Worm (Caenorhabditis elegans) whole organism, young adult: ENCODE results near the gene T02G5.3.
A peak's percentile ranks its signal among the peaks of the same experiment; 100 is the strongest.

Experiments
- B0261.1 ChIP-seq: sonication (generic microtip); optimal IDR thresholded peaks from 2 replicates; lab custom pipeline; 2016; ENCODE audit warnings: mild to moderate bottlenecking, missing genetic modification characterization, moderate library complexity, missing compliant biosample characterization
- C17E4.6 ChIP-seq: fragments of 200-800 bp; sonication (Bioruptor generic); IDR thresholded peaks from 2 replicates; pipeline ENCODE4 v1.3.6; 2022; ENCODE audit warnings: missing genetic modification reagents, missing genetic modification characterization, missing compliant biosample characterization
- F23B12.7 ChIP-seq: sonication (generic microtip); optimal IDR thresholded peaks from 2 replicates; lab custom pipeline; 2017; ENCODE audit warnings: missing genetic modification characterization, mild to moderate bottlenecking, missing compliant biosample characterization, antibody characterized with exemption, moderate library complexity; ENCODE audit not compliant: insufficient read depth
- F33H1.4 ChIP-seq: fragments of 200-800 bp; sonication (Bioruptor generic); IDR thresholded peaks from 2 replicates; pipeline ENCODE4 v1.3.6; 2022; ENCODE audit warnings: missing genetic modification reagents, missing genetic modification characterization, missing compliant biosample characterization
- F37B4.10 ChIP-seq: fragments of 200-800 bp; sonication (Bioruptor generic); IDR thresholded peaks from 2 replicates; pipeline ENCODE4 v1.3.6; 2022; ENCODE audit warnings: missing genetic modification characterization, missing compliant biosample characterization
- F49E8.2 ChIP-seq: sonication (generic microtip); optimal IDR thresholded peaks from 3 replicates; lab custom pipeline; 2017; ENCODE audit warnings: missing genetic modification characterization, mild to moderate bottlenecking, missing compliant biosample characterization, antibody characterized with exemption, moderate library complexity; ENCODE audit not compliant: insufficient read depth
- F57C9.4 ChIP-seq: sonication (generic microtip); optimal IDR thresholded peaks from 2 replicates; lab custom pipeline; 2017; ENCODE audit warnings: mild to moderate bottlenecking, missing genetic modification characterization, missing compliant biosample characterization
- T26A5.8 ChIP-seq: sonication (generic microtip); optimal IDR thresholded peaks from 2 replicates; lab custom pipeline; 2016; ENCODE audit warnings: missing genetic modification characterization, missing compliant biosample characterization
- Y53F4B.3 ChIP-seq: fragments of 200-800 bp; sonication (Bioruptor generic); IDR thresholded peaks from 2 replicates; pipeline ENCODE4 v1.3.6; 2022; ENCODE audit warnings: missing genetic modification reagents, missing genetic modification characterization, missing compliant biosample characterization
- Y56A3A.18 ChIP-seq: fragments of 200-800 bp; sonication (Bioruptor generic); IDR thresholded peaks from 2 replicates; pipeline ENCODE4 v1.3.6; 2022; ENCODE audit warnings: missing genetic modification reagents, missing genetic modification characterization, missing compliant biosample characterization
- akir-1 ChIP-seq: fragments of 200-800 bp; sonication (Bioruptor generic); optimal IDR thresholded peaks from 2 replicates; lab custom pipeline; 2018; ENCODE audit warnings: mild to moderate bottlenecking, missing genetic modification characterization, moderate library complexity, missing compliant biosample characterization
- ama-1 ChIP-seq, 3 experiments: fragments of 150-350 bp in 1 of 3; sonication (generic microtip) in 2 of 3; optimal IDR thresholded peaks; 2 replicates each; lab custom pipeline; 2014 to 2018; ENCODE audit warnings: missing biosample characterization in 2 of 3, missing genetic modification characterization in 2 of 3, missing genetic modification reagents in 2 of 3
- attf-3 ChIP-seq: fragments of 200-800 bp; sonication (Bioruptor generic); conservative IDR thresholded peaks from 2 replicates; pipeline ENCODE4 v1.3.6; 2022; ENCODE audit warnings: missing genetic modification reagents, missing genetic modification characterization, missing compliant biosample characterization
- ccch-3 ChIP-seq: fragments of 200-800 bp; sonication (Bioruptor generic); optimal IDR thresholded peaks from 2 replicates; lab custom pipeline; 2018; ENCODE audit warnings: mild to moderate bottlenecking, missing genetic modification characterization, missing compliant biosample characterization
- cebp-1 ChIP-seq, 2 experiments: fragments of 200-800 bp in 1 of 2; sonication (Bioruptor generic) in 1 of 2; sonication (generic microtip) in 1 of 2; IDR thresholded peaks in 1 of 2; optimal IDR thresholded peaks in 1 of 2; 2 replicates each; pipeline versions ENCODE4 v1.3.6 to Lab custom; 2017 to 2022; ENCODE audit warnings: missing compliant biosample characterization in 2 of 2, missing genetic modification characterization in 2 of 2, mild to moderate bottlenecking in 1 of 2, missing genetic modification reagents in 1 of 2, moderate library complexity in 1 of 2
- ceh-27 ChIP-seq: fragments of 200-800 bp; sonication (Bioruptor generic); optimal IDR thresholded peaks from 2 replicates; lab custom pipeline; 2018; ENCODE audit warnings: mild to moderate bottlenecking, missing genetic modification characterization, moderate library complexity, missing compliant biosample characterization
- ceh-40 ChIP-seq: fragments of 200-800 bp; sonication (Bioruptor generic); IDR thresholded peaks from 2 replicates; pipeline ENCODE4 v1.3.6; 2022; ENCODE audit warnings: missing genetic modification characterization, missing compliant biosample characterization
- ceh-58 ChIP-seq: fragments of 200-800 bp; sonication (Bioruptor generic); IDR thresholded peaks from 2 replicates; pipeline ENCODE4 v1.3.6; 2022; ENCODE audit warnings: missing genetic modification characterization, missing compliant biosample characterization
- die-1 ChIP-seq: sonication (generic microtip); optimal IDR thresholded peaks from 2 replicates; lab custom pipeline; 2016; ENCODE audit warnings: missing genotype, mild to moderate bottlenecking, missing genetic modification characterization, missing compliant biosample characterization
- dpl-1 ChIP-seq: fragments of 150-350 bp; optimal IDR thresholded peaks from 2 replicates; lab custom pipeline; 2014; ENCODE audit warnings: missing biosample characterization, missing genetic modification reagents, missing genetic modification characterization
- gei-17 ChIP-seq: fragments of 200-800 bp; sonication (Bioruptor generic); optimal IDR thresholded peaks from 2 replicates; lab custom pipeline; 2018; ENCODE audit warnings: mild to moderate bottlenecking, missing genetic modification characterization, missing compliant biosample characterization
- hlh-12 ChIP-seq: sonication (generic microtip); optimal IDR thresholded peaks from 2 replicates; lab custom pipeline; 2016; ENCODE audit warnings: missing genetic modification characterization, missing compliant biosample characterization
- hrde-1 ChIP-seq: sonication (generic microtip); optimal IDR thresholded peaks from 2 replicates; lab custom pipeline; 2016; ENCODE audit warnings: missing genetic modification characterization, mild to moderate bottlenecking, missing compliant biosample characterization, moderate library complexity, missing genotype, missing genetic modification reagents, borderline replicate concordance
- hsf-1 ChIP-seq: fragments of 200-800 bp; sonication (Bioruptor generic); IDR thresholded peaks from 2 replicates; pipeline ENCODE4 v1.3.6; 2022; ENCODE audit warnings: missing genetic modification reagents, missing genetic modification characterization, missing compliant biosample characterization
- lin-35 ChIP-seq, 3 experiments: fragments of 150-350 bp in 2 of 3; sonication (generic microtip) in 1 of 3; optimal IDR thresholded peaks; 2 replicates each; lab custom pipeline; 2014 to 2018; ENCODE audit warnings: missing biosample characterization in 3 of 3, missing genetic modification characterization in 3 of 3, missing genetic modification reagents in 3 of 3
- mxl-1 ChIP-seq: sonication (generic microtip); optimal IDR thresholded peaks from 2 replicates; lab custom pipeline; 2016; ENCODE audit warnings: missing genetic modification characterization, missing compliant biosample characterization
- nfya-1 ChIP-seq: sonication (generic microtip); optimal IDR thresholded peaks from 2 replicates; lab custom pipeline; 2017; ENCODE audit warnings: antibody characterized with exemption, missing compliant biosample characterization, missing genetic modification characterization, borderline replicate concordance; ENCODE audit not compliant: insufficient read depth
- nfya-2 ChIP-seq: fragments of 200-800 bp; sonication (Bioruptor generic); IDR thresholded peaks from 2 replicates; pipeline ENCODE4 v1.3.6; 2022; ENCODE audit warnings: missing genetic modification reagents, missing genetic modification characterization, missing compliant biosample characterization
- nhr-120 ChIP-seq: fragments of 200-800 bp; sonication (Bioruptor generic); IDR thresholded peaks from 2 replicates; pipeline ENCODE4 v1.3.6; 2022; ENCODE audit warnings: missing genetic modification characterization, missing compliant biosample characterization
- nhr-179 ChIP-seq: sonication (generic microtip); optimal IDR thresholded peaks from 2 replicates; lab custom pipeline; 2016; ENCODE audit warnings: mild to moderate bottlenecking, missing genetic modification characterization, missing compliant biosample characterization
- nhr-27 ChIP-seq: fragments of 200-800 bp; sonication (Bioruptor generic); optimal IDR thresholded peaks from 2 replicates; lab custom pipeline; 2018; ENCODE audit warnings: mild to moderate bottlenecking, missing genetic modification characterization, moderate library complexity, missing compliant biosample characterization
- nhr-80 ChIP-seq: sonication (generic microtip); optimal IDR thresholded peaks from 2 replicates; lab custom pipeline; 2016; ENCODE audit warnings: missing genetic modification characterization, missing compliant biosample characterization
- nhr-90 ChIP-seq: sonication (generic microtip); optimal IDR thresholded peaks from 2 replicates; lab custom pipeline; 2016; ENCODE audit warnings: missing genotype, mild to moderate bottlenecking, missing genetic modification characterization, missing compliant biosample characterization
- pbrm-1 ChIP-seq: fragments of 200-800 bp; sonication (Bioruptor generic); IDR thresholded peaks from 2 replicates; pipeline ENCODE4 v1.3.6; 2022; ENCODE audit warnings: missing genetic modification reagents, missing genetic modification characterization, missing compliant biosample characterization
- pha-4 ChIP-seq: fragments of 150-350 bp; sonication (generic microtip); optimal IDR thresholded peaks from 2 replicates; lab custom pipeline; 2014; ENCODE audit warnings: missing biosample characterization, missing genetic modification reagents, missing genetic modification characterization
- rpc-1 ChIP-seq, 2 experiments: fragments of 150-350 bp in 1 of 2; sonication (generic microtip) in 1 of 2; optimal IDR thresholded peaks; 2 replicates each; lab custom pipeline; 2014 to 2018; ENCODE audit warnings: missing biosample characterization in 1 of 2, missing genetic modification characterization in 1 of 2, missing genetic modification reagents in 1 of 2, missing genotype in 1 of 2
- sea-2 ChIP-seq: fragments of 200-800 bp; sonication (Bioruptor generic); IDR thresholded peaks from 2 replicates; pipeline ENCODE4 v1.3.6; 2022; ENCODE audit warnings: missing genetic modification characterization, missing compliant biosample characterization
- snpc-1.3 ChIP-seq: sonication (generic microtip); optimal IDR thresholded peaks from 2 replicates; lab custom pipeline; 2017; ENCODE audit warnings: missing genetic modification characterization, mild to moderate bottlenecking, missing compliant biosample characterization, antibody characterized with exemption, moderate library complexity, missing genotype, missing genetic modification reagents; ENCODE audit not compliant: insufficient read depth
- snpc-3.4 ChIP-seq: sonication (generic microtip); optimal IDR thresholded peaks from 2 replicates; lab custom pipeline; 2017; ENCODE audit warnings: missing genetic modification characterization, mild to moderate bottlenecking, missing compliant biosample characterization, antibody characterized with exemption, moderate library complexity, missing genotype, missing genetic modification reagents
- somi-1 ChIP-seq: fragments of 200-800 bp; sonication (Bioruptor generic); optimal IDR thresholded peaks from 2 replicates; lab custom pipeline; 2018; ENCODE audit warnings: mild to moderate bottlenecking, missing genetic modification characterization, missing compliant biosample characterization
- tbp1 ChIP-seq: fragments of 200-800 bp; sonication (Bioruptor generic); optimal IDR thresholded peaks from 2 replicates; lab custom pipeline; 2018; ENCODE audit warnings: mild to moderate bottlenecking, missing genetic modification characterization, missing compliant biosample characterization
- tlf-1 ChIP-seq: fragments of 200-800 bp; sonication (Bioruptor generic); optimal IDR thresholded peaks from 2 replicates; lab custom pipeline; 2018; ENCODE audit warnings: mild to moderate bottlenecking, missing genetic modification characterization, missing compliant biosample characterization
- zim-3 ChIP-seq: sonication (generic microtip); optimal IDR thresholded peaks from 2 replicates; lab custom pipeline; 2017; ENCODE audit warnings: mild to moderate bottlenecking, missing genetic modification characterization, moderate library complexity, missing compliant biosample characterization
- ztf-18 ChIP-seq: sonication (generic microtip); optimal IDR thresholded peaks from 2 replicates; lab custom pipeline; 2016; ENCODE audit warnings: missing genotype, mild to moderate bottlenecking, missing genetic modification characterization, missing compliant biosample characterization
- ztf-22 ChIP-seq: fragments of 200-800 bp; sonication (Bioruptor generic); optimal IDR thresholded peaks from 2 replicates; lab custom pipeline; 2018; ENCODE audit warnings: mild to moderate bottlenecking, missing genetic modification characterization, moderate library complexity, missing compliant biosample characterization

The T02G5.3 gene

DNA sequence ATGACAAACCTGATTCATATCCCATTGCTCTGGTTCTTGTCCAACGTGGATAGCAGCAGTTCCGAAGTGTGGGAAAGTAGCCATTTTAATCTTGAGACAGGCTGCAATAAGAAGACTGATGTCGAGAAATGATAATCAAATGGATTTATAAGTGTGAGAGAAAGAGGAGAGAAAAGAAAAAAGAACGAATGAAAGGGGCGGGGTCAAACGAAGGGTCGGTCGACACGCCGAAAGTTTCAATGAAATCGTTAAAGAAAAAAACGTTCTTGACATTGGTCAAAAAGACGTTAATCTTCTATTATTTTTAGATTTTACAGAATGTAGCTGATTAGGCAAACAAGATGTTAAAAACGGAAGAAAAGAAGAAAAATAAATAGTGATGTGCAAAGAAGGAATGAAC, 35.3 kb upstream of the T02G5.3 start, which contains the start of gene cth-2:
cth-2 (minus strand) TSS at position 101 of the 400 bp plus-strand sequence.
- no peak for TF ChIP-seq snpc-3.4 (tag; lab: Kevin White, UChicago)
- TF ChIP-seq nhr-80 (tag; lab: Kevin White, UChicago), result peak; percentile 8
- TF ChIP-seq sea-2, result no peak

DNA sequence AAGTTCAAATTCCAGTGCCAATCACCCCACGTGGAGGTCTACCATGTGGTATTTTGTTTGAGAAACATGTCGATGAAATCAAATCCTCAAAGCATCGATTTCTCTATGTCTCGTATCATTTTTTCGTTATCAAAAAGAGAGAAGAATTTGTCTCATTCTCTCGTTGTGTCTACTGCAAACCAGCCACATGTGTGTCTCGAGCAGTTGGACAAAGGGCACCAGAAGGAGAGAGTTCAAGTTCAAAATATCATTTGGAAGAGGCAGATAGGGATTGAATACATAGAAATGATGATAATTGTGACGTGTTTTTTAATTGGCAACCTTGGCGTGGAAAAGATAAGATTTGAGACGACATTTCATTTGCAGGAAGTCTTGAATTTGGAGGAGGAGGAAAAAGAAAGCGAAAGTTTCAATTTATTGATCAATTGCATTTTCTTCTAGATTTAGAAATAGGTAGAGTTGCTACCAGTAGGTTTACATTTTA, 33.9 kb upstream of the T02G5.3 start:
- TF ChIP-seq nfya-1 (tag; lab: Kevin White, UChicago) (no peak), Y56A3A.18 (GFP tag; lab: Robert Waterston, UW) (0 out of 2 replicates have a peak, but pooled peaks have one; percentile 36), sea-2 (no peak), cebp-1 (GFP tag; IDR thresholded peaks at IDR 0.05; lab: Robert Waterston, UW) (no peak), cebp-1 (tag; optimal IDR thresholded peaks at IDR 0.05; lab: Kevin White, UChicago) (peak; percentile 55), B0261.1 (tag; lab: Kevin White, UChicago) (no peak), zim-3 (tag; lab: Kevin White, UChicago) (no peak), nhr-80 (tag; lab: Kevin White, UChicago) (peak; percentile 70), C17E4.6 (no peak), pbrm-1 (GFP tag; lab: Robert Waterston, UW) (peak; percentile 53; the same call in 1 of the 2 replicates), rpc-1 (optimal IDR thresholded peaks at IDR 0.05; lab: Kevin White, UChicago) (no peak), rpc-1 (tag; optimal IDR thresholded peaks at IDR 0.05; lab: Kevin White, UChicago) (no peak), hsf-1 (GFP tag; lab: Robert Waterston, UW) (no peak), nhr-179 (tag; lab: Kevin White, UChicago) (no peak), tbp1 (no peak), attf-3 (no peak), ztf-18 (tag; lab: Kevin White, UChicago) (no peak), tlf-1 (no peak), F23B12.7 (tag; lab: Kevin White, UChicago) (no peak), F37B4.10 (GFP tag; lab: Robert Waterston, UW) (no peak), F57C9.4 (tag; lab: Kevin White, UChicago) (no peak), nhr-27 (tag; lab: Kevin White, UChicago) (no peak), ama-1 (optimal IDR thresholded peaks at IDR 0.05; lab: Kevin White, UChicago) (no peak), ama-1 (GFP tag; optimal IDR thresholded peaks at IDR 0.05; lab: Kevin White, UChicago) (no peak), hrde-1 (tag; lab: Kevin White, UChicago) (no peak), somi-1 (GFP tag; lab: Kevin White, UChicago) (peak; percentile 62), ceh-58 (GFP tag; lab: Robert Waterston, UW) (no peak), dpl-1 (no peak), T26A5.8 (no peak), F49E8.2 (no peak), ztf-22 (no peak), lin-35 (GFP tag; optimal IDR thresholded peaks at IDR 0.05; lab: Kevin White, UChicago) (peak in 1 of 3 experiments; percentile 39), nhr-90 (tag; lab: Kevin White, UChicago) (no peak), akir-1 (GFP tag; lab: Kevin White, UChicago) (no peak), Y53F4B.3 (no peak), nhr-120 (GFP tag; lab: Robert Waterston, UW) (no peak), pha-4 (tag; lab: Kevin White, UChicago) (no peak), ccch-3 (GFP tag; lab: Kevin White, UChicago) (no peak), nfya-2 (no peak), F33H1.4 (GFP tag; lab: Robert Waterston, UW) (no peak), snpc-1.3 (tag; lab: Kevin White, UChicago) (no peak), hlh-12 (tag; lab: Kevin White, UChicago) (no peak), die-1 (tag; lab: Kevin White, UChicago) (peak; percentile 3), gei-17 (GFP tag; lab: Kevin White, UChicago) (no peak), ceh-40 (GFP tag; lab: Robert Waterston, UW) (no peak), ceh-27 (GFP tag; lab: Kevin White, UChicago) (no peak), mxl-1 (no peak)
